Worm (Caenorhabditis elegans): ENCODE data around the gene Y102E9.6.

Gene Y102E9.6

DNA sequence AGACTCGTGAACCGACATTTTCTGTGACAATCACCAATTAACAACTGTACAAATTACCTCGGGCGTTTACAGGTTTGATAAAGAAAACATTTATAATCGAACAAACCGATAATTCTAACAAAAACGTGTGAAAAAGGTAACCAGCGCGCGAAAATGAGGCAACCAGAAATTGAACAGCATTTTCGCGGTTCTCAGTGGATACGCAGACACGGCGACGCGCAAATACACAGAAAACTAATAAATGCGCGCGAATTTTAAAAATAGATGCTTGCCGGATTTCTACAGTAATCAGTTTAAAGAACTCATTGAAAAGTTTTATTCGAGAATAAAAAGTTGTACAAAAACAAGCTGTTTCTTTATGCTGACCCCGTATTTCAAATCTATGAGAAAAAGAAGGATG, 26.5 kb downstream of the Y102E9.6 start, which contains the start of gene isw-1 (continued):
- TF ChIP-seq nhr-90 (tag; optimal IDR thresholded peaks at IDR 0.05; ENCODE audit: poor library complexity) (peak; percentile 21), snpc-4 (tag; optimal IDR thresholded peaks at IDR 0.05) (no peak), pax-3 (tag; optimal IDR thresholded peaks at IDR 0.05) (no peak), elt-3 (tag; optimal IDR thresholded peaks at IDR 0.05) (peak in 1 of 6 experiments; percentile 24), lir-3 (tag; optimal IDR thresholded peaks at IDR 0.05; ENCODE audit: poor library complexity) (no peak), sox-4 (tag; optimal IDR thresholded peaks at IDR 0.05) (no peak), dpl-1 (GFP tag; optimal IDR thresholded peaks at IDR 0.05) (peak; percentile 94 to 97 (median 95)), swsn-7 (tag; optimal IDR thresholded peaks at IDR 0.05) (peak; percentile 24), unc-98 (GFP tag; IDR thresholded peaks at IDR 0.05) (no peak), ztf-11 (tag; optimal IDR thresholded peaks at IDR 0.05) (no peak), aly-2 (tag; optimal IDR thresholded peaks at IDR 0.05) (no peak), lin-35 (GFP tag; optimal IDR thresholded peaks at IDR 0.05) (peak; percentile 95 to 98), sup-37 (GFP tag; optimal IDR thresholded peaks at IDR 0.05) (no peak), lin-39 (tag; optimal IDR thresholded peaks at IDR 0.05) (no peak), nhr-28 (tag; optimal IDR thresholded peaks at IDR 0.05) (no peak), pag-3 (tag; optimal IDR thresholded peaks at IDR 0.05; ENCODE audit: borderline replicate concordance, insufficient read depth) (no peak), mab-9 (GFP tag; IDR thresholded peaks at IDR 0.05) (no peak), unc-86 (tag; optimal IDR thresholded peaks at IDR 0.05) (peak; percentile 13), lsy-2 (tag; optimal IDR thresholded peaks at IDR 0.05) (peak in 1 of 2 experiments; percentile 82), ama-1 (optimal IDR thresholded peaks at IDR 0.05) (no peak), nhr-237 (tag; optimal IDR thresholded peaks at IDR 0.05) (no peak), nhr-12 (tag; optimal IDR thresholded peaks at IDR 0.05) (no peak), ceh-63 (GFP tag; optimal IDR thresholded peaks at IDR 0.05) (no peak), mep-1 (tag; optimal IDR thresholded peaks at IDR 0.05) (peak; percentile 71), tlp-1 (tag; optimal IDR thresholded peaks at IDR 0.05) (no peak), lin-14 (GFP tag; optimal IDR thresholded peaks at IDR 0.05) (no peak), vab-15 (tag; optimal IDR thresholded peaks at IDR 0.05) (no peak), nhr-85 (tag) (peak; percentile 68), isw-1 (GFP tag; IDR thresholded peaks at IDR 0.05) (no peak), C04F5.9 (tag; optimal IDR thresholded peaks at IDR 0.05) (peak; percentile 7), skn-1 (tag; optimal IDR thresholded peaks at IDR 0.05) (peak; percentile 46), tbx-2 (tag; optimal IDR thresholded peaks at IDR 0.05) (no peak), C34B4.2 (tag; optimal IDR thresholded peaks at IDR 0.05) (no peak), aha-1 (tag; optimal IDR thresholded peaks at IDR 0.05) (no peak), hlh-4 (tag; optimal IDR thresholded peaks at IDR 0.05) (no peak), ceh-88 (GFP tag; IDR thresholded peaks at IDR 0.05) (no peak), F16B12.6 (tag; optimal IDR thresholded peaks at IDR 0.05) (peak; percentile 84), Y116A8C.19 (tag; optimal IDR thresholded peaks at IDR 0.05; ENCODE audit: borderline replicate concordance) (no peak), blmp-1 (tag; optimal IDR thresholded peaks at IDR 0.05) (peak; percentile 59), zag-1 (tag; optimal IDR thresholded peaks at IDR 0.05) (no peak), jun-1 (tag; optimal IDR thresholded peaks at IDR 0.05) (peak; percentile 16), ceh-90 (tag; optimal IDR thresholded peaks at IDR 0.05) (no peak), nhr-47 (tag; optimal IDR thresholded peaks at IDR 0.05) (no peak), lin-13 (GFP tag; optimal IDR thresholded peaks at IDR 0.05) (no peak)

DNA sequence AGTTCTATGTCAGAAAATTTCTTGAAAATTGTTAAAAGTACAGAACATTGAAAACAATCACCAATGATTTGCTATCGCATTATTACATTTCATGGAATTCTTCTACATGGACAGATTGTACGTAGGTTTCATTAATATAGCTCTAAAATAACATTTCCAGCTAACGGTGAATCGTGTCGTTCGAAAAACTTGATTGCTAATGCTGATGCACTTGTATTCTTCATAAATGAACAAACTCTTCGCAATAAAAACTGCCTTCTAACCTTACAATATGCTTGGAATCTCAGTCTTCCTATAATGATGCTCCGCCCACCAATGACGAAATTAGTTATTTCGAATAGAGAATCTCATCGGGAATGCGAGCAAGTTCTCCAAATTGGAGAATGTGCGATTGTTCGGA, 31.0 kb downstream of the Y102E9.6 start, which contains the start of gene F37A4.6:
TSS of gene F37A4.6 (plus strand) at position 301 of the 400 bp plus-strand sequence.
- no peak for TF ChIP-seq sup-37 (GFP tag; optimal IDR thresholded peaks at IDR 0.05)
- no peak for TF ChIP-seq hlh-17 (GFP tag; optimal IDR thresholded peaks at IDR 0.05; ENCODE audit: borderline replicate concordance)
- TF ChIP-seq irx-1 (tag; optimal IDR thresholded peaks at IDR 0.05) = no peak
- TF ChIP-seq pax-3 (tag; optimal IDR thresholded peaks at IDR 0.05) = no peak
- no peak for TF ChIP-seq efl-3 (GFP tag; optimal IDR thresholded peaks at IDR 0.05)
- TF ChIP-seq nhr-90 (tag; optimal IDR thresholded peaks at IDR 0.05; ENCODE audit: poor library complexity) = no peak
